Fruit fly (Drosophila melanogaster) whole organism, pupa: ENCODE results near the gene CG13403.
A peak's percentile ranks its signal among the peaks of the same experiment; 100 is the strongest.

Experiments used
- CG13204 ChIP-seq: fragments of 200-800 bp; sonication (Bioruptor generic); optimal IDR thresholded peaks from 2 replicates; lab custom pipeline; 2018; ENCODE audit warnings: missing biosample characterization, mild to moderate bottlenecking, missing genetic modification characterization, moderate library complexity
- CG9948 ChIP-seq: fragments of 200-800 bp; sonication (Bioruptor generic); optimal IDR thresholded peaks from 2 replicates; lab custom pipeline; 2018; ENCODE audit warnings: missing biosample characterization, mild to moderate bottlenecking, missing genetic modification characterization, moderate library complexity
- D1 ChIP-seq: fragments of 200-800 bp; sonication (Bioruptor generic); optimal IDR thresholded peaks from 2 replicates; lab custom pipeline; 2018; ENCODE audit warnings: missing biosample characterization, mild to moderate bottlenecking, missing genetic modification characterization, moderate library complexity
- EcR ChIP-seq: fragments of 200-800 bp; sonication (Bioruptor generic); optimal IDR thresholded peaks from 3 replicates; lab custom pipeline; 2019; ENCODE audit warnings: missing biosample characterization, missing genetic modification characterization, mild to moderate bottlenecking, moderate library complexity, missing genetic modification reagents
- Pif1A ChIP-seq: fragments of 200-800 bp; sonication (Bioruptor generic); optimal IDR thresholded peaks from 3 replicates; lab custom pipeline; 2016; ENCODE audit warnings: missing biosample characterization, missing genetic modification characterization
- Snoo ChIP-seq: fragments of 200-800 bp; sonication (Bioruptor generic); optimal IDR thresholded peaks from 3 replicates; lab custom pipeline; 2017; ENCODE audit warnings: missing biosample characterization, mild to moderate bottlenecking, missing genetic modification characterization, inconsistent platforms
- rn ChIP-seq: fragments of 200-800 bp; sonication (Bioruptor generic); IDR thresholded peaks from 2 replicates; pipeline ENCODE4 v1.3.6; 2022; ENCODE audit warnings: missing biosample characterization, missing genetic modification characterization

DNA sequence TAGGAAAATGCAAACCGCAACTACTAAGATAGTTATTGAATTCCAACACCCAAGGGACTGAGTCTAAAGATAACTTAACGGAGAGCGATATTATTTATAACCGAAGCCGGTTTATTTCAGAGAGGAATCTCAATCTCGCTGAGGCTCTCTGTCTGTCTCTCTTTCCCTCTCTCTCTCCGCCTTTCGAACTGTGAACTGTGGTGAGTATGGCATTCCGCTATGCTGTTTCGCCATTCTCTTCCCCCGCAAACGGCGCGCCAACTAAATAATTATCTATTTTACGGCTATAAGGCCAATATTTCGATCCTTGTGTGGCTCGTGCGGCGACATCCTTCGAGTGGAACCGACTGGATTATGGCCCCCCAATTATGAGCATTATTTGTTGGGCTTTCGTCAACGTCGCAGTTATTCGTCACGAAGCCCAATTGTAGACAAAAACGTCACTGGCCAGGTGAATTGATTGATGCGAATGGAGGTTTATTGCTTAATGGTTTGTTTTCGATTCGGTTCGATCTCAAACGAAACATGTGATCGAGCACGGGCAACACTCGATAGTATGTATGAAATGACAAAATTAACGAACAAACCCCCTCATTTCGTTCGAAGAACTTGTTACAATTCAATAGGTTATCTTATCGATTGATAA, 20.5 kb upstream of the CG13403 start:
- no peak for TF ChIP-seq D1 (tag; lab: Kevin White, UChicago)
- TF ChIP-seq Pif1A (GFP tag; lab: Kevin White, UChicago): no peak
- TF ChIP-seq CG9948: no peak
- TF ChIP-seq EcR (GFP tag; lab: Kevin White, UChicago): peak; percentile 54
- peak; percentile 21 for TF ChIP-seq CG13204
- TF ChIP-seq rn (GFP tag; lab: Robert Waterston, UW): no peak
- no peak for TF ChIP-seq Snoo (tag; lab: Kevin White, UChicago)
